Worm (Caenorhabditis elegans) whole organism, L4 larva: ENCODE results near the gene C46A5.4.

Experiments used
- aha-1 ChIP-seq: fragments of 150-350 bp; peaks from one replicate; lab custom pipeline; 2014; ENCODE audit warnings: missing biosample characterization, missing genetic modification characterization
- aly-2 ChIP-seq: sonication (generic microtip); optimal IDR thresholded peaks from 2 replicates; lab custom pipeline; 2018; ENCODE audit warnings: missing biosample characterization, missing genetic modification characterization
- lin-1 ChIP-seq: fragments of 200-800 bp; sonication (Bioruptor generic); IDR thresholded peaks from 2 replicates; pipeline ENCODE4 v1.3.6; 2022; ENCODE audit warnings: missing genetic modification reagents, missing genetic modification characterization, missing compliant biosample characterization
- mes-2 ChIP-seq: sonication (generic microtip); optimal IDR thresholded peaks from 2 replicates; lab custom pipeline; 2016; ENCODE audit warnings: missing genotype, mild to moderate bottlenecking, missing genetic modification characterization, missing compliant biosample characterization; ENCODE audit not compliant: poor library complexity, severe bottlenecking
- nhr-11 ChIP-seq: fragments of 150-350 bp; optimal IDR thresholded peaks from 2 replicates; lab custom pipeline; 2014; ENCODE audit warnings: missing biosample characterization, missing genetic modification characterization
- nhr-237 ChIP-seq: sonication (generic microtip); optimal IDR thresholded peaks from 2 replicates; lab custom pipeline; 2017; ENCODE audit warnings: missing biosample characterization, missing genetic modification characterization
- nhr-28 ChIP-seq: fragments of 150-350 bp; optimal IDR thresholded peaks from 2 replicates; lab custom pipeline; 2014; ENCODE audit warnings: missing biosample characterization, missing genetic modification characterization
- nhr-77 ChIP-seq: fragments of 150-350 bp; optimal IDR thresholded peaks from 2 replicates; lab custom pipeline; 2014; ENCODE audit warnings: missing biosample characterization, missing genetic modification characterization
- zip-2 ChIP-seq: fragments of 150-350 bp; optimal IDR thresholded peaks from 2 replicates; lab custom pipeline; 2014; ENCODE audit warnings: missing biosample characterization, missing genetic modification characterization

- TF ChIP-seq lin-1 (GFP tag; lab: Robert Waterston, UW) (no peak), nhr-237 (tag; lab: Kevin White, UChicago) (no peak), mes-2 (tag; lab: Kevin White, UChicago) (no peak), nhr-77 (tag; lab: Kevin White, UChicago) (no peak), aha-1 (peak; percentile 21), nhr-11 (tag; lab: Kevin White, UChicago) (no peak), nhr-28 (tag; lab: Kevin White, UChicago) (no peak), zip-2 (tag; lab: Kevin White, UChicago) (no peak), aly-2 (tag; lab: Kevin White, UChicago) (no peak)
These were observed 3.0 kb downstream of the C46A5.4 start for ce11 chrIV:7754114-7754513.
